Fruit fly (Drosophila melanogaster) whole organism, wandering third instar larva: Measurements from ENCODE around the gene L2HGDH.

ENCODE experiments used
- Hnf4 ChIP-seq: fragments of 200-800 bp; sonication (Bioruptor generic); optimal IDR thresholded peaks from 2 replicates; lab custom pipeline; 2016; ENCODE audit warnings: missing biosample characterization, mild to moderate bottlenecking, missing genetic modification characterization
- dmrt93B ChIP-seq: fragments of 200-800 bp; sonication (Bioruptor generic); optimal IDR thresholded peaks from 2 replicates; lab custom pipeline; 2018; ENCODE audit warnings: missing biosample characterization, mild to moderate bottlenecking, missing genetic modification characterization
- sage ChIP-seq: fragments of 200-800 bp; sonication (Bioruptor generic); optimal IDR thresholded peaks from 2 replicates; lab custom pipeline; 2016; ENCODE audit warnings: missing biosample characterization, mild to moderate bottlenecking, missing genetic modification characterization

DNA sequence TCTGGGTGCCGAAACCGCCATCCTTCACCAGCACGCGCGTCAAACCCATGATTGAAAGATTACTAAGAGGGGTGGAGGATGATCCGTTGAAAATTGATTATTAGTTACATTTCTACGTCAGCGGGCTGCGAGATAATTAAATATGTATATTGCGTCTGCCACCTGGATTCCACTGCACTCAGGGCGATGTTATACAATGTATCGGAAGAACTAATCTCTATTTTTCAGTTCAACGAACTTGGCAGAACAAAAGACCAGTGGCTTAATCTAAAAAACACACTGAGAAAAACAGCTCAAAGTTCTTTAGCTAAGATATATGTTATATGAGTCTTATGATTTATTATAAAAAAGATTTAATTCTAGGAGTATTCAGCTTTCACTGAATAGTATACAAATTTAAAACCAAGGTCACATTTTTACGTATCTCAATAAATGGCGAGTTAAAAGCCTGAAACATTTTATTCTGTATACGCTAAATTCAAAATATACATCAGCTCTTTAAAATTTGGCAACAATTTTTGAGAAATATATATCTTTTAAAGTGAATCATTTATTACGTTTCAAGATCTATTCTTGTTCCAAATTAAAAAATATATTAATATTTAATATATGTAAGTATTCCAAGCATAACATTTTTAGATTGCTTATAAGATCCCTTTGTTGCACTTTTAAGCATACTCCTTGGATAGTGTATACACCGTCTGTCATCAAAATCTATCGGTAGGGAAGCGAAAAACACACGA is 20.6 kb downstream of the L2HGDH start:
- TF ChIP-seq dmrt93B (GFP tag; lab: Kevin White, UChicago) (no peak), sage (GFP tag; lab: Kevin White, UChicago) (no peak), Hnf4 (no peak)
